Fruit fly (Drosophila melanogaster): Measurements from ENCODE around the gene FucTD.

DNA sequence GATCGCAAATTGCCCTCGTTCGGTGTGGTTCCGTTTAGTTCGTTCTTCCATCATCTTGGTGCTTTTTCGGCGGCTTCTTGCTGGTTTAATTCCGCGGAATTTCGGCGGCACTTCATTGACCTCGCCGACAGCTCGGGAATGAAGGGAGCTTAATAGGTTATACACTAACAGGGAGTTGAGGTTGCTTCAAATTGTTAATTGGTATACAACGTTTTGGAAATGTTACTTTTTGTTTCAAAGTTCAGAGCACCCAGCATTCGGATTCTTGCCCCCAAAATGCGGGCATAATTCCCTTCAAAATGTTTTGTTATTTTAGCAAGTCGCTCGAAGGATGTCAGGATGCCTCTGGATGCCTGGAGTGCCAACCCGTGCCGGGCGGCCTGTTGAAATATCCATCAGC is 1.9 kb downstream of the FucTD start:
- TF ChIP-seq lola (GFP tag; optimal IDR thresholded peaks at IDR 0.05) (no peak), usp (GFP tag; optimal IDR thresholded peaks at IDR 0.05) (no peak), CG32264 (GFP tag; optimal IDR thresholded peaks at IDR 0.05) (no peak), sage (GFP tag; optimal IDR thresholded peaks at IDR 0.05) (no peak), fru (GFP tag; optimal IDR thresholded peaks at IDR 0.05) (peak; percentile 36), h (GFP tag; optimal IDR thresholded peaks at IDR 0.05) (peak; percentile 53), psq (GFP tag; optimal IDR thresholded peaks at IDR 0.05) (no peak)
